Worm (Caenorhabditis elegans): ENCODE data around the gene nlp-50.

The nlp-50 gene

ce11 chrII:6741428-6741827, 23.4 kb upstream of the nlp-50 start, which contains the start of gene exos-8 (continued):
- TF ChIP-seq nhr-10 (tag; optimal IDR thresholded peaks at IDR 0.05) (no peak), snpc-4 (tag; optimal IDR thresholded peaks at IDR 0.05) (no peak), unc-62 (GFP tag; optimal IDR thresholded peaks at IDR 0.05) (no peak), peb-1 (tag; optimal IDR thresholded peaks at IDR 0.05) (no peak), blmp-1 (tag; optimal IDR thresholded peaks at IDR 0.05; ENCODE audit: insufficient read depth) (no peak), nhr-21 (tag; optimal IDR thresholded peaks at IDR 0.05) (peak; percentile 13), lin-39 (tag; optimal IDR thresholded peaks at IDR 0.05) (no peak), lsy-2 (tag; optimal IDR thresholded peaks at IDR 0.05) (peak in 1 of 2 experiments; percentile 71), ama-1 (optimal IDR thresholded peaks at IDR 0.05) (no peak)

DNA sequence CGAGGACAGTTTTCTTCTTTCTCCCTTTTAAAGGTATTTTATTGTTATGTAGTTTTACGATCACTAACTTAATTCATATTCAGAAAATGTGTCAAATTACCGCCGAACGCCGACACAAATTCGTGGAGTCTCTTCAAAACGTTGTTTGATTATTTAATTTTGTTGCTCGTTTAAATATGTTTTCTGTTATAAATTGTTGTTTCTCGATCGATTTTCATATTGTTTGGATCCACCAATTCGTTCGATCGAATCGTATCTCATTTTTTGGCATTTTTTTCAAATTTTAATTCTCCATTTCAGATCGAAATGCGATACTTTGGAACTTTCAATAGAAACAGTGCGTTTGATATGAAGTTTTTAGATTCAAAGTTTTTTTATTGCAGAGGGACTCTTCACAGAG, 22.2 kb upstream of the nlp-50 start, which contains the start of gene F41G3.6:
Gene F41G3.6 (plus strand): TSS at position 301 of the 400 bp plus-strand sequence.
- TF ChIP-seq aly-2 (tag; optimal IDR thresholded peaks at IDR 0.05), result no peak
- no peak for TF ChIP-seq nhr-25 (tag; optimal IDR thresholded peaks at IDR 0.05)
- TF ChIP-seq snpc-4 (tag; optimal IDR thresholded peaks at IDR 0.05), result no peak
- TF ChIP-seq unc-55 (GFP tag; optimal IDR thresholded peaks at IDR 0.05), result no peak
- no peak for TF ChIP-seq lin-11 (tag; optimal IDR thresholded peaks at IDR 0.05)
- TF ChIP-seq ztf-4 (tag; optimal IDR thresholded peaks at IDR 0.05), result no peak
- TF ChIP-seq lin-13 (GFP tag; optimal IDR thresholded peaks at IDR 0.05), result no peak
- TF ChIP-seq unc-39 (tag; optimal IDR thresholded peaks at IDR 0.05), result no peak
- TF ChIP-seq gmeb-1 (tag; optimal IDR thresholded peaks at IDR 0.05), result no peak
- TF ChIP-seq nhr-11 (tag; optimal IDR thresholded peaks at IDR 0.05), result no peak
- no peak for TF ChIP-seq sma-9 (GFP tag; optimal IDR thresholded peaks at IDR 0.05)
- no peak for TF ChIP-seq sma-9 (tag; optimal IDR thresholded peaks at IDR 0.05)
- TF ChIP-seq C34F6.9 (tag; optimal IDR thresholded peaks at IDR 0.05), result no peak
- TF ChIP-seq ztf-1 (GFP tag; conservative IDR thresholded peaks at IDR 0.05), result no peak
- TF ChIP-seq crh-2 (tag; optimal IDR thresholded peaks at IDR 0.05), result no peak
- no peak for TF ChIP-seq mab-5 (tag; optimal IDR thresholded peaks at IDR 0.05)
- TF ChIP-seq egl-27 (tag; optimal IDR thresholded peaks at IDR 0.05), result no peak
- no peak for TF ChIP-seq ceh-82 (tag; optimal IDR thresholded peaks at IDR 0.05)
- no peak for TF ChIP-seq zag-1 (tag; optimal IDR thresholded peaks at IDR 0.05)
- TF ChIP-seq mdl-1 (tag; optimal IDR thresholded peaks at IDR 0.05), result no peak
- TF ChIP-seq nhr-77 (tag; optimal IDR thresholded peaks at IDR 0.05), result no peak

DNA sequence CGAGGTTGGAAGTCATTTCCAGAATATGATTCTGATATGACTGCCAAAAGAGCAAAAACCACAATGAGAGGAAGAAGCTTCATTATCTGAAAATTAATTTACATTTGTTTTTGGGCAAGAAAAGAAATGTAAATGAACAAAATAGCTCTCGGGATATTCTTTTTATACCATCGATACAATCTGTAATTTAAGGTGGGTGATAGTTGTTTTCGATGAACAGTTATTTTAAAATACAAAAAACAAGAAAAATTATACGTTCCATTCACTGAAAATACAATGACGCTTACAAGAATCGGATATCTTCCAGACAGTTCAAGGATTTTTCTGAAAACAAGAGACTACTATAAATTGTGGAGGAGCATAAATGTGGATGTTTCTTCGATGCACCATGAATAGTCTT, 20.2 kb upstream of the nlp-50 start, which contains the start of gene ins-15:
Gene ins-15 (minus strand): TSS at position 101 of the 400 bp plus-strand sequence.
- no peak for TF ChIP-seq sma-3 (GFP tag; optimal IDR thresholded peaks at IDR 0.05)
- no peak for TF ChIP-seq zag-1 (tag; optimal IDR thresholded peaks at IDR 0.05)
- TF ChIP-seq alr-1 (tag; optimal IDR thresholded peaks at IDR 0.05), result no peak
- TF ChIP-seq snpc-4 (tag; optimal IDR thresholded peaks at IDR 0.05), result no peak
- TF ChIP-seq nhr-10 (tag; optimal IDR thresholded peaks at IDR 0.05), result no peak
- TF ChIP-seq skn-1 (tag; optimal IDR thresholded peaks at IDR 0.05), result no peak
- TF ChIP-seq blmp-1 (tag; optimal IDR thresholded peaks at IDR 0.05; ENCODE audit: insufficient read depth), result no peak
- no peak for TF ChIP-seq R02D3.7 (tag; optimal IDR thresholded peaks at IDR 0.05)
- TF ChIP-seq Y55F3AM.14 (GFP tag; optimal IDR thresholded peaks at IDR 0.05), result no peak

DNA sequence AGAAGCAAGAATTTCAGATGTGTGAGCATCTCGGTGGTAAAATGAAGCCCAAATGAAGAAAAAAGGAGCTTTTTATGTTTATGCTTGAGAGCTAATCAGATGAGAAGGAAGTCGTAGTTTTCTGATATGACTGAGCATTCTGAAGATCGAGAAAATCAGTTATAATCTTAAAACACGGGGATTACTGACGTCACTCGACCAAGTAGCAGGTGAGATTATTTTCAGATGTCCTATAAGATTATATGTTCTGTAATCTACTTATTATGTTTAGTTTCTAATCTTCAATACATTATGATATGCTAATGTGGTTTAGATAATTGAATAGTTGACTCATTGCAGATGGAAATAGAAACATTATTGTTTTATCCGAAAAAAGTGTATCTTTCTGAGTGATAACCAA, 19.1 kb upstream of the nlp-50 start, which contains the start of gene ins-14:
Gene ins-14 (minus strand): TSS at position 32 of the 400 bp plus-strand sequence.
- TF ChIP-seq sma-9 (GFP tag; optimal IDR thresholded peaks at IDR 0.05) (peak; percentile 33), sma-9 (tag; optimal IDR thresholded peaks at IDR 0.05) (no peak), mdl-1 (tag; optimal IDR thresholded peaks at IDR 0.05) (no peak)

DNA sequence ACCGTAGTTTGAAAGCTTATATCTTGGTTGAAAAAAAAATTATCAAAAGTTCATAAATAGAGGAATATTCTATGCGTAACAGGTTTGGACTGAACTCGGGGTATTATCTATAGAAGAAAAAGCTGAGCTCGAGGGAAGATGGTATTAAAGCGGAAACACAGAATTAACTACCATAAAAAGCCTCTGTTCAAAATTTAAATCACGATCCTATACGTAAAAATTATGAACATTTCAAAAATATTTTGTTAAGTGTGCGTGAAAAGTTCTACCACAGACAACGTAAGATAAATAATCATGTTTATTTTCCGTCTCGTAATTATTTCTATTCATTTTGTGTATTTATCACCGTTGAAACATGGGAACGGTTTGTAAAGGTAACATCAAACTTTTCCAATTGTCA, 18.4 kb upstream of the nlp-50 start, which contains the start of gene F41G3.5:
Gene F41G3.5 (plus strand): TSS at position 301 of the 400 bp plus-strand sequence.
- no peak for TF ChIP-seq egl-27 (tag; optimal IDR thresholded peaks at IDR 0.05)
- no peak for TF ChIP-seq ceh-16 (tag; optimal IDR thresholded peaks at IDR 0.05)
- no peak for TF ChIP-seq nhr-23 (tag; optimal IDR thresholded peaks at IDR 0.05)
- TF ChIP-seq nhr-6 (tag; optimal IDR thresholded peaks at IDR 0.05), result no peak
- TF ChIP-seq lin-11 (tag; optimal IDR thresholded peaks at IDR 0.05), result no peak
- no peak for TF ChIP-seq nhr-12 (tag; optimal IDR thresholded peaks at IDR 0.05)
- TF ChIP-seq ztf-4 (tag; optimal IDR thresholded peaks at IDR 0.05), result no peak
- TF ChIP-seq unc-62 (GFP tag; optimal IDR thresholded peaks at IDR 0.05), result no peak
- TF ChIP-seq lin-39 (tag; optimal IDR thresholded peaks at IDR 0.05), result no peak
- TF ChIP-seq ama-1 (optimal IDR thresholded peaks at IDR 0.05), result no peak
- no peak for TF ChIP-seq nhr-129 (tag; optimal IDR thresholded peaks at IDR 0.05)
- TF ChIP-seq elt-3 (tag; optimal IDR thresholded peaks at IDR 0.05), result no peak
- no peak for TF ChIP-seq R02D3.7 (tag; optimal IDR thresholded peaks at IDR 0.05)
- TF ChIP-seq nhr-77 (tag; optimal IDR thresholded peaks at IDR 0.05), result no peak
- no peak for TF ChIP-seq nhr-237 (tag; optimal IDR thresholded peaks at IDR 0.05)
- no peak for TF ChIP-seq zag-1 (tag; optimal IDR thresholded peaks at IDR 0.05)
- no peak for TF ChIP-seq mdl-1 (tag; optimal IDR thresholded peaks at IDR 0.05)
- no peak for TF ChIP-seq ztf-1 (GFP tag; conservative IDR thresholded peaks at IDR 0.05)

Measured in whole organism, L2 larva.